Worm (Caenorhabditis elegans): Measurements from ENCODE around the gene C05D12.7.

DNA sequence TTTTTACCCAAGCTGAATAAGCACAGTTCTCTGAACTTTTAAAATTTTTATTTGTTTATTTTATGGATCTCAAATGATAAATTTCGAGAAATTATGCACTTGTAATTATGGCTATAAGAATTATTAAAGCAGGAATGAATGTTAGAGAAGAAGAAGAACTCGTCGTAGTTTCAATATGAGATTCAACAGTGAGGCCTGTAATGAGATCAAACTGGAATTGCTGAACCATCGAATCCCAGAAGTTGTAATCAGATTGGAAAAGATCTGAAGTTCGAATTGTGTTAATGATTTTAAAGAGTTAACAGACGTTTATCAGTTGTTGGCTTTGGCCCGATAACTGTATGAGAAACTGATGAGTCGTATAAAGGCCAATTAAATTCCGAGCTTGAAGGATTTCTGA is 45.8 kb downstream of the C05D12.7 start:
- TF ChIP-seq jun-1 (tag; optimal IDR thresholded peaks at IDR 0.05) (no peak), pha-4 (tag; optimal IDR thresholded peaks at IDR 0.05) (no peak), egl-5 (tag; optimal IDR thresholded peaks at IDR 0.05) (no peak), skn-1 (tag; optimal IDR thresholded peaks at IDR 0.05) (no peak), nhr-28 (tag; optimal IDR thresholded peaks at IDR 0.05) (no peak)

Data from whole organism, L3 larva.